Worm (Caenorhabditis elegans) whole organism, L4 larva: ENCODE measurements around the gene ZC204.13.
"Not testable (repeated sequence)": the region's sequence is repeated elsewhere in the genome, so short reads cannot be mapped to it uniquely, and the experiment has no call there.

ENCODE experiments used
- D1046.2 ChIP-seq: fragments of 200-800 bp; sonication (Bioruptor generic); IDR thresholded peaks from 2 replicates; pipeline ENCODE4 v1.3.6; 2022; ENCODE audit warnings: missing genetic modification characterization, missing compliant biosample characterization
- F26F4.8 ChIP-seq: fragments of 200-800 bp; sonication (Bioruptor generic); conservative IDR thresholded peaks from 2 replicates; pipeline ENCODE4 v1.3.6; 2022; ENCODE audit warnings: missing genetic modification characterization, missing compliant biosample characterization
- F44E2.7 ChIP-seq: fragments of 200-800 bp; sonication (Bioruptor generic); IDR thresholded peaks from 2 replicates; pipeline ENCODE4 v2.1.2; 2022; ENCODE audit warnings: missing genetic modification characterization, missing compliant biosample characterization
- T26A8.4 ChIP-seq: fragments of 200-800 bp; sonication (Bioruptor generic); IDR thresholded peaks from 2 replicates; pipeline ENCODE4 v1.3.6; 2022; ENCODE audit warnings: missing genetic modification characterization, missing compliant biosample characterization
- Y48G9A.11 ChIP-seq: fragments of 200-800 bp; sonication (Bioruptor generic); IDR thresholded peaks from 2 replicates; pipeline ENCODE4 v1.3.6; 2022; ENCODE audit warnings: missing genetic modification reagents, missing genetic modification characterization, missing compliant biosample characterization
- ZK546.5 ChIP-seq, 2 experiments: sonication (generic microtip); optimal IDR thresholded peaks; 2 replicates each; lab custom pipeline; 2017; ENCODE audit warnings: missing biosample characterization in 2 of 2, missing genetic modification characterization in 2 of 2
- ceh-28 ChIP-seq: fragments of 150-350 bp; optimal IDR thresholded peaks from 2 replicates; lab custom pipeline; 2014; ENCODE audit warnings: missing biosample characterization, missing genetic modification reagents, missing genetic modification characterization
- ceh-32 ChIP-seq: sonication (generic microtip); optimal IDR thresholded peaks from 2 replicates; lab custom pipeline; 2016; ENCODE audit warnings: mild to moderate bottlenecking, missing genetic modification characterization, missing compliant biosample characterization; ENCODE audit not compliant: poor library complexity
- daf-16 ChIP-seq, 3 experiments: sonication (generic microtip); optimal IDR thresholded peaks; 2 replicates each; lab custom pipeline; 2016 to 2017; ENCODE audit warnings: missing genetic modification characterization in 3 of 3, missing genetic modification reagents in 3 of 3, mild to moderate bottlenecking in 2 of 3, missing compliant biosample characterization in 2 of 3, missing biosample characterization in 1 of 3, moderate library complexity in 1 of 3
- daf-8 ChIP-seq: fragments of 200-800 bp; sonication (Bioruptor generic); IDR thresholded peaks from 2 replicates; pipeline ENCODE4 v1.3.6; 2022; ENCODE audit warnings: missing genetic modification characterization, missing compliant biosample characterization
- dmd-6 ChIP-seq: fragments of 200-800 bp; sonication (Bioruptor generic); IDR thresholded peaks from 2 replicates; pipeline ENCODE4 v1.3.6; 2022; ENCODE audit warnings: missing genetic modification reagents, missing genetic modification characterization, missing compliant biosample characterization
- dmd-9 ChIP-seq: fragments of 200-800 bp; sonication (Bioruptor generic); IDR thresholded peaks from 2 replicates; pipeline ENCODE4 v1.3.6; 2022; ENCODE audit warnings: missing genetic modification reagents, missing genetic modification characterization, missing compliant biosample characterization
- dpl-1 ChIP-seq: fragments of 150-350 bp; optimal IDR thresholded peaks from 2 replicates; lab custom pipeline; 2014; ENCODE audit warnings: missing biosample characterization, missing genetic modification reagents, missing genetic modification characterization
- duxl-1 ChIP-seq: sonication (generic microtip); optimal IDR thresholded peaks from 2 replicates; lab custom pipeline; 2016; ENCODE audit warnings: mild to moderate bottlenecking, missing genetic modification characterization, moderate library complexity, missing compliant biosample characterization; ENCODE audit not compliant: poor library complexity
- hlh-11 ChIP-seq: fragments of 200-800 bp; sonication (Bioruptor generic); optimal IDR thresholded peaks from 2 replicates; lab custom pipeline; 2018; ENCODE audit warnings: mild to moderate bottlenecking, missing genetic modification characterization, missing compliant biosample characterization
- hmg-1.1 ChIP-seq: fragments of 200-800 bp; sonication (Bioruptor generic); IDR thresholded peaks from 2 replicates; pipeline ENCODE4 v1.3.6; 2022; ENCODE audit warnings: missing genetic modification reagents, missing genetic modification characterization, missing compliant biosample characterization
- lim-7 ChIP-seq: fragments of 200-800 bp; sonication (Bioruptor generic); IDR thresholded peaks from 2 replicates; pipeline ENCODE4 v1.3.6; 2022; ENCODE audit warnings: missing genetic modification characterization, missing compliant biosample characterization
- lin-1 ChIP-seq: fragments of 200-800 bp; sonication (Bioruptor generic); IDR thresholded peaks from 2 replicates; pipeline ENCODE4 v1.3.6; 2022; ENCODE audit warnings: missing genetic modification reagents, missing genetic modification characterization, missing compliant biosample characterization
- lsy-2 ChIP-seq, 2 experiments: fragments of 150-350 bp in 1 of 2; sonication (generic microtip) in 1 of 2; optimal IDR thresholded peaks; 2 replicates each; lab custom pipeline; 2014 to 2017; ENCODE audit warnings: missing biosample characterization in 2 of 2, missing genetic modification characterization in 2 of 2
- mes-2 ChIP-seq: sonication (generic microtip); optimal IDR thresholded peaks from 2 replicates; lab custom pipeline; 2016; ENCODE audit warnings: missing genotype, mild to moderate bottlenecking, missing genetic modification characterization, missing compliant biosample characterization; ENCODE audit not compliant: poor library complexity, severe bottlenecking
- mxl-2 ChIP-seq: fragments of 200-800 bp; sonication (Bioruptor generic); conservative IDR thresholded peaks from 2 replicates; pipeline ENCODE4 v1.3.6; 2022; ENCODE audit warnings: missing genetic modification reagents, missing genetic modification characterization, missing compliant biosample characterization
- nhr-10 ChIP-seq: fragments of 150-350 bp; optimal IDR thresholded peaks from 2 replicates; lab custom pipeline; 2014; ENCODE audit warnings: missing biosample characterization, missing genetic modification characterization
- nhr-28 ChIP-seq: fragments of 150-350 bp; optimal IDR thresholded peaks from 2 replicates; lab custom pipeline; 2014; ENCODE audit warnings: missing biosample characterization, missing genetic modification characterization
- nhr-41 ChIP-seq: fragments of 200-800 bp; sonication (Bioruptor generic); IDR thresholded peaks from 2 replicates; pipeline ENCODE4 v1.3.6; 2022; ENCODE audit warnings: missing genetic modification reagents, missing genetic modification characterization, missing compliant biosample characterization
- pha-4 ChIP-seq, 2 experiments: fragments of 150-350 bp in 1 of 2; fragments of 200-800 bp in 1 of 2; sonication (Bioruptor generic) in 1 of 2; IDR thresholded peaks in 1 of 2; optimal IDR thresholded peaks in 1 of 2; 2 replicates each; pipeline versions ENCODE4 v1.3.6 to Lab custom; 2014 to 2022; ENCODE audit warnings: missing genetic modification characterization in 2 of 2, missing genetic modification reagents in 2 of 2, missing biosample characterization in 1 of 2, missing compliant biosample characterization in 1 of 2
- php-3 ChIP-seq: fragments of 200-800 bp; sonication (Bioruptor generic); IDR thresholded peaks from 2 replicates; pipeline ENCODE4 v1.3.6; 2022; ENCODE audit warnings: missing genetic modification reagents, missing genetic modification characterization, missing compliant biosample characterization
- pqm-1 ChIP-seq: sonication (generic microtip); optimal IDR thresholded peaks from 2 replicates; lab custom pipeline; 2017; ENCODE audit warnings: missing biosample characterization, missing genetic modification characterization
- rbr-2 ChIP-seq: sonication (generic microtip); optimal IDR thresholded peaks from 2 replicates; lab custom pipeline; 2016; ENCODE audit warnings: missing genotype, missing genetic modification characterization, missing compliant biosample characterization
- tag-97 ChIP-seq: fragments of 200-800 bp; sonication (Bioruptor generic); IDR thresholded peaks from 2 replicates; pipeline ENCODE4 v1.3.6; 2022; ENCODE audit warnings: missing genetic modification characterization, missing compliant biosample characterization
- tra-1 ChIP-seq: fragments of 200-800 bp; sonication (Bioruptor generic); IDR thresholded peaks from 2 replicates; pipeline ENCODE4 v1.3.6; 2022; ENCODE audit warnings: missing genetic modification reagents, missing genetic modification characterization, missing compliant biosample characterization
- unc-130 ChIP-seq: sonication (generic microtip); optimal IDR thresholded peaks from 2 replicates; lab custom pipeline; 2016; ENCODE audit warnings: missing genetic modification reagents, missing genetic modification characterization, missing compliant biosample characterization
- zag-1 ChIP-seq: fragments of 150-350 bp; optimal IDR thresholded peaks from 2 replicates; lab custom pipeline; 2014; ENCODE audit warnings: missing biosample characterization, missing genetic modification characterization

The ZC204.13 gene

DNA sequence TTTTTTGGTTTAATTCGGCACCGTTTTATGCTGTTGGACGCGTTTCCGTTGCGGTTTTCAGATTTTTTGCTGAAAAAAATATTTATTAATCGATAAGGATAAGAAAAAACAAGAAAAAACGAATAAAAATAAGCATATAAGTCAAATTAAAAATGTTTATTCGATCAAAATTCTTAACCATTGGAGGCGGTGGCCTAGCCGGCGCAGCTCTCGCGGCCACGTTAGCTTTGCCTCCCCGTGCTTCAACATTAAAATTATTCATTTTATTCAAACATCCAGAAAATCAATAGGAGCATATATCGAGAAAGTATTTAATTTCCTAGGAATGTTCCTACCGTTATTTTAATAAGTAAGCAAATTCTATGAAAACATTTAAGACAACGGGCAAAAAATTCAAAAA is 2.1 kb upstream of the ZC204.13 start, which contains the start of gene ZC204.14:
ZC204.14 (minus strand) TSS at position 69 of the 400 bp plus-strand sequence.
- TF ChIP-seq F26F4.8 (GFP tag; lab: Robert Waterston, UW) (no peak), mes-2 (tag; lab: Kevin White, UChicago) (peak; percentile 51), lsy-2 (tag; optimal IDR thresholded peaks at IDR 0.05; lab: Kevin White, UChicago) (peak in 1 of 2 experiments; percentile 46), pha-4 (GFP tag; IDR thresholded peaks at IDR 0.05; lab: Robert Waterston, UW) (no peak), pha-4 (tag; optimal IDR thresholded peaks at IDR 0.05; lab: Kevin White, UChicago) (no peak)
- TF ChIP-seq, all 104 proteins: peak for 2

DNA sequence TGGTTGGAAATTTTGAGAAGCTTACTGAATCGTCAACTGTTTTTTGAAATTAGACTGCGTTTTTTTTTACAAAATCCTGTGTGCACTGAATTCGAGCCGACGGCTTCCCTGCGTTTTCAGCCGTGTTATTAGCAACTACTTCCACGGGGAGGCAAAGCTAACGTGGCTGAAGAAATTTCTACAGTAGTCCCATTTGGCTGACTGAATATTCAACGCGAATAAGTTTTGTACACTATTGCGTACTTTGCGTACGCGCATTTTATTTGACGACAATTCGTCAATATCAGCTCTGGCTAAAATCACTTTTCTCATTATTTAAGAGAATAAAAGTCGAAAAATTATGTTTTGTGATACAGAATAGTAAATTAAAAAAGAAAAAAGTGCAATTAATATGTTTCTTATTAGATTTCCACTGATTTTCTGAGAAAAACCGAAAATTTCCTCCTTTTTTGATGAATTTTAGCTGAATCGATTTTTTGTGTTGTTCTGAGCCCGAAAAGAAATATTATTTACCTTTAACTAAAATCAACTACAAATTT is 581 bp upstream of the ZC204.13 start:
- peak; percentile 26 for TF ChIP-seq mes-2 (tag; lab: Kevin White, UChicago)
- 0 out of 2 replicates have a peak, but pooled peaks have one; percentile 16 for TF ChIP-seq tra-1
- peak; percentile 23; the same call in 1 of the 2 replicates for TF ChIP-seq dmd-6 (GFP tag; lab: Robert Waterston, UW)
- 0 out of 2 replicates have a peak, but pooled peaks have one; percentile 24 for TF ChIP-seq D1046.2 (GFP tag; lab: Robert Waterston, UW)
- TF ChIP-seq Y48G9A.11 (GFP tag; lab: Robert Waterston, UW), result peak; percentile 72
- peak; percentile 51 for TF ChIP-seq duxl-1 (tag; lab: Kevin White, UChicago)
- TF ChIP-seq T26A8.4 (GFP tag; lab: Robert Waterston, UW), result 0 out of 2 replicates have a peak, but pooled peaks have one; percentile 43
- TF ChIP-seq hmg-1.1 (GFP tag; lab: Robert Waterston, UW), result peak; percentile 49

DNA sequence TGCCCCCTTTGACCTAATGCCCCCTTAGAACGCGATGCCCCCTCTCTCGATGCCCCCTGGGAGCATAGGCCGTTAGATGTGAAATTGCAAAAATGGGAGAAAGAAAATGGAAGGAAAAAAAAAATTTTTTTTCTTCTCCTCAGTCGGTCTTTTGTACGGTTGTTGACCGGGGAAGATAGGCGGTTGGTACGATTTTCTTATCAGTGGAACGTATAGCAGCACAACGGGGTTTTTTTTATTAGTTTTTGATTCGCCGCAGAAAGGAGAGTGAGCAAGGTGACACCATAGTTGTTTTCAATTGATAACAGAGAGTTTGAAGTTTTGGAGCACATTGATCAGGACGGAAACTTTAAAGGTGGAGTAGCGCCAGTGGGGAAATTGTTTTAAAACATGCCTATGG is 1.1 kb downstream of the ZC204.13 start:
- not testable (repeated sequence) for TF ChIP-seq daf-16 (GFP tag; optimal IDR thresholded peaks at IDR 0.05; lab: Kevin White, UChicago)
- peak; percentile 48 for TF ChIP-seq daf-16 (tag; optimal IDR thresholded peaks at IDR 0.05; lab: Kevin White, UChicago)
- peak; percentile 26 for TF ChIP-seq duxl-1 (tag; lab: Kevin White, UChicago)
- TF ChIP-seq php-3 (GFP tag; lab: Robert Waterston, UW), result peak; percentile 70
- TF ChIP-seq pqm-1 (tag; lab: Kevin White, UChicago), result peak; percentile 68
- peak; percentile 47 for TF ChIP-seq nhr-28 (tag; lab: Kevin White, UChicago)
- TF ChIP-seq dmd-9, result 0 out of 2 replicates have a peak, but pooled peaks have one; percentile 27
- TF ChIP-seq dmd-6 (GFP tag; lab: Robert Waterston, UW), result peak; percentile 88
- peak; percentile 43; the same call in 1 of the 2 replicates for TF ChIP-seq lin-1
- TF ChIP-seq T26A8.4 (GFP tag; lab: Robert Waterston, UW), result 0 out of 2 replicates have a peak, but pooled peaks have one; percentile 45
- TF ChIP-seq hlh-11, result peak; percentile 36
- TF ChIP-seq tra-1, result peak; percentile 55; the same call in 1 of the 2 replicates
- TF ChIP-seq nhr-41 (GFP tag; lab: Robert Waterston, UW), result 0 out of 2 replicates have a peak, but pooled peaks have one; percentile 14

DNA sequence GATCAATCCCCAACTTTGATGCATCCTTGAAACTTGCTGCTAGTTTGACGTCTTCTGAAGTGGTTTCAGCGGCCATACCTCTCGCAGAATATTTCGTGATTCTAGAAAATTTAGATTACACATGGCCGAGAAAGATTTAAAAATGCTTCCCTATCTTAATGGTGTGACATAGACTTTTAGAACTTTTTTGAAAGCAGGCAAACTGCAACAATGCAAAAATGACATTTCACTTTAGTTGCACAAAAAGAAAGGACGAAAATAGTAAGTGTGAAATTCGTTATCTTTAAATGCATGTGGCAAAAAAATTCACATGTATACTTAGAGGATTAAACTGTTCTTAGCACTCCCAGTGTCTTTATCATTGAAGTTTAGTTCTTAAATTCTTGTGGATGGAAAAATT is 3.6 kb downstream of the ZC204.13 start, which contains the start of gene ZC204.12:
ZC204.12 (minus strand) TSS at position 101 of the 400 bp plus-strand sequence.
- no peak for TF ChIP-seq zag-1 (tag; lab: Kevin White, UChicago)
- no peak for TF ChIP-seq ceh-32 (tag; lab: Kevin White, UChicago)
- no peak for TF ChIP-seq lim-7 (GFP tag; lab: Robert Waterston, UW)
- no peak for TF ChIP-seq F26F4.8 (GFP tag; lab: Robert Waterston, UW)
- TF ChIP-seq tag-97 (GFP tag; lab: Robert Waterston, UW), result no peak
- no peak for TF ChIP-seq unc-130 (GFP tag; lab: Kevin White, UChicago)
- TF ChIP-seq ceh-28, result no peak
- TF ChIP-seq nhr-10 (tag; lab: Kevin White, UChicago), result no peak
- TF ChIP-seq daf-8 (GFP tag; lab: Robert Waterston, UW), result no peak
- no peak for TF ChIP-seq dpl-1
- no peak for TF ChIP-seq F44E2.7 (GFP tag; lab: Robert Waterston, UW)
- no peak for TF ChIP-seq ZK546.5 (tag; optimal IDR thresholded peaks at IDR 0.05; lab: Kevin White, UChicago)
- no peak for TF ChIP-seq mxl-2 (GFP tag; lab: Robert Waterston, UW)
- TF ChIP-seq pha-4 (GFP tag; IDR thresholded peaks at IDR 0.05; lab: Robert Waterston, UW), result no peak
- no peak for TF ChIP-seq pha-4 (tag; optimal IDR thresholded peaks at IDR 0.05; lab: Kevin White, UChicago)
- no peak for TF ChIP-seq rbr-2 (tag; lab: Kevin White, UChicago)
